Fruit fly (Drosophila melanogaster) ovary, adult (tissue): ENCODE measurements around the gene hoe2.

Experiments used
- CG17801 ChIP-seq: fragments of 200-800 bp; optimal IDR thresholded peaks from 2 replicates; lab custom pipeline; 2019; ENCODE audit warnings: missing biosample characterization, mild to moderate bottlenecking, missing genetic modification characterization, moderate library complexity; ENCODE audit not compliant: partially characterized antibody

hoe2 gene

DNA sequence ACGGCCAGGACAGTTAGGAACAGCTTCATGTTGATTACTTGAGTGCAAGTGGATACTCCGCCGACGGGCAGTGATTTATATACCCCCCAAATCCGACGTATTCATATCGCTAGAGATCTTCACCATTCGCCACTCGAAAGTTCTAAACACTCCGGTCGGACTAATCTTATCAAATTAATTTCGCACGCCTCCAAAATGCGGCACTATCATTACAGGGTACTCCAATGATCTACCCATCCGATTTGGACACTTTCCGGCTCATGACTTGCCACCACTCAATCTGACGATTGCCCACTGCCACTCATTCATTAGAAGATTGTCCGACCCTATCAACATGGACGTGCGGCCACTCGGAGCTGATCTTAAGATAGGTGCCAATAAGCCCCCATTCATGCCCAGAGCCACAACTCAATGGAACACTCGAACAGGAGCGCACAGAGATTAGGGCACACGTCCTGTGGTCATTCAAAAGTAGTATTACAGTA, 16.9 kb upstream of the hoe2 start, which contains the start of gene Jon25Bii:
TSS of gene Jon25Bii (minus strand) at position 51 of the 485 bp plus-strand sequence.
- no peak for TF ChIP-seq CG17801 (GFP tag; lab: Kevin White, UChicago)

- no peak for TF ChIP-seq CG17801 (GFP tag; lab: Kevin White, UChicago)
Observed at dm6 chr2L:4950667-4951066, 14.4 kb upstream of the hoe2 start, which contains the start of gene Jon25Biii. Gene Jon25Biii (minus strand): TSS chr2L:4950767.

- no peak for TF ChIP-seq CG17801 (GFP tag; lab: Kevin White, UChicago)
Observed at dm6 chr2L:4949453-4950045, 13.3 kb upstream of the hoe2 start, which contains the start of gene jet. Gene jet (minus strand): TSS chr2L:4949784.

- peak; percentile 98 for TF ChIP-seq CG17801 (GFP tag; lab: Kevin White, UChicago)
Observed at dm6 chr2L:4945300-4945699, 9.1 kb upstream of the hoe2 start, which contains the start of the genes mRpL24 and betaggt-I. Gene mRpL24 (minus strand): TSS chr2L:4945361. Gene betaggt-I (plus strand): TSS chr2L:4945579.

dm6 chr2L:4942257-4942792, 6.1 kb upstream of the hoe2 start, which contains the start of gene synr:
Gene synr (plus strand): TSS chr2L:4942742.
- no peak for TF ChIP-seq CG17801 (GFP tag; lab: Kevin White, UChicago)

- no peak for TF ChIP-seq CG17801 (GFP tag; lab: Kevin White, UChicago)
Observed at dm6 chr2L:4937060-4937459, 810 bp upstream of the hoe2 start, which contains the start of gene Sgs1. Gene Sgs1 (plus strand): TSS chr2L:4937409.

dm6 chr2L:4932284-4932683, 4.0 kb downstream of the hoe2 start, which contains the start of gene hoe1:
Gene hoe1 (minus strand): TSS chr2L:4932384.
- TF ChIP-seq CG17801 (GFP tag; lab: Kevin White, UChicago): no peak

DNA sequence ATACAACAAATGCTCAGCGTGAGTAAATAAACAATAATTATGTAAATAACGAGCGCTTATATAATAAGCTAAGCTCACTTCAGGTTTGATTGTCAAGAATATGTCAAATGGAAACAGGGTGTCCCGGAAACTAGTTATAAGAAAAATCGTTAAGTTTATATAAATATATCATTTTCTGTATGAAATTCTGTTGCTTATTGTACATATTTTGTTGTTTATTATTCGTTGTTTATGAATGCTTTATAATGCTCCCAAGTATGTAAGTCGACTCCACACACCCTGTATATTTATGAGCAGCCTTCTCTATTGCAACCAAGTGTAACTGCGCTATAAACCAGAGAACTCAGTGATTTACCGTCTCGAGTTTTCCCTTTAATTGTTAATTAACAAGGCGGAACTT, 5.7 kb downstream of the hoe2 start:
- TF ChIP-seq CG17801 (GFP tag; lab: Kevin White, UChicago): no peak

- no peak for TF ChIP-seq CG17801 (GFP tag; lab: Kevin White, UChicago)
Observed at dm6 chr2L:4928340-4928739, 7.9 kb downstream of the hoe2 start.

DNA sequence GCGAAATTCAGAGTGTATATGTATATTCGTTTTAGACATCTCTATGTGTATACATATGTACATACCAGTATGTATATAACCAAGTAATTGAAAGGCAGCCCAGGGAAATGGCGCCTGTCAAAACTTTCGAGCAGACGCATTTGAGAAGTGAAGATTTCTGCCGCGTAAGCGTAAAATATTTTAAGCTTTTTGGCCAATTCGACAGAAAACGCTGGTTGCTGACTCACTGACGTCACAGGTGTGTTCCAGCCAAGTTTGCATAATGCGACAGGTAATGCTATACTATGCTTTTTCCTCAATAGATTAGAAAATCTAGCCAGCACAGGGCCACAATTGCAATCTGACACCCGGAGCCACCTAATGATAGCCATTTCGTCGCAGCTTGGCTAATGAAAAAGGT, 19.5 kb downstream of the hoe2 start:
- TF ChIP-seq CG17801 (GFP tag; lab: Kevin White, UChicago): no peak

- peak; percentile 99 for TF ChIP-seq CG17801 (GFP tag; lab: Kevin White, UChicago)
Observed at dm6 chr2L:4915715-4916153, 20.5 kb downstream of the hoe2 start.

DNA sequence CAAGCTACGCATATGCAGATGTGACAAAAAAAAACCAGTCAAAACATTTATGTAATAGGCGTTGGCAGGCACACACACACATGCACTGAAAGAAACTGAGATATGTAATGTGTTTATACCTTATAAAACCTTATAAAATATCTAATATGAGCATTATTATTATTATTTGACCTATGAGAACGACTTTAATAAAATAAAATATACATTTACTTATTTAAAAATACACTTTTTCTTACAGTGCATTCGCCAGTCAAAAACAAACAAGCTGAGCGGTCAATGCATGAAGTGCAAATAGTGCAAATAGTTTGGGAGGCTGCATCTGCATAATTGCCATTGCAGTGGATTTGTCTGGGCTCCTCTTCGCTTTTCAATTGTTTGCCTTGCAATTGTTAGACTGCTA, 28.3 kb downstream of the hoe2 start:
- TF ChIP-seq CG17801 (GFP tag; lab: Kevin White, UChicago): peak; percentile 79

DNA sequence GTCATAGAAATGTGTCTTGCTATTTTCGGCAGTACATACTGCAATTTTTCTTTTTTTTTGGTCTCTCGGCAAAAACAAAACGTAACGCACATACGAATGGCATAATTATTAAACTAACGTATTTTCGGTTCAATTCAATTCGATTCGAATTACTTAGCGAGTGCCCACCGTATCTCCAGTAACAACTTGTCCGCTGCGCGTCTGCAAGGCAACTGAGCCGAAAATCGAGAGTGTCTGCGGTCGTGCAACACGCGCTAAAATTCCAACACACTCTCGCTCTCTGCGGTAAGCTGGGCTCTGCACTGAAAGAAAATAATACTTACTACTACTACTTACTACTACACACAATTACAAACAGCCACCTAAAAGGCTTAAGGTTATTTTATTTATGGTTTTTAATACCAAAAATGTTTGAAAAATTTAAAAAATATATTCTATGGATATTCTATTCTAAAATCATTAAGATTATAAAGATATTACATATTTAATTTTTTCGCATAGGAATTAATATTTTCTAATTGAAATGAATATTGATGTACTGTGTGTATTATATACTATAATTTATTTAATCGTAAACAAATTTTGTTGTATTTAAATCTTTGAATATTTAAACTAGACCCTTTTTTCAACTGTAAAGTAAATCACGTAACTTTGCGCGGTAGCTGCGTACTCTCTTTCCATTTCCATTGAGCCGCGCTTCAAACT, 29.6 kb downstream of the hoe2 start, which contains the start of gene snsl:
TSS of gene snsl (minus strand) at position 217 of the 705 bp plus-strand sequence.
- TF ChIP-seq CG17801 (GFP tag; lab: Kevin White, UChicago): peak; percentile 64

dm6 chr2L:4905365-4906280, 30.6 kb downstream of the hoe2 start:
- no peak for TF ChIP-seq CG17801 (GFP tag; lab: Kevin White, UChicago)
